Worm (Caenorhabditis elegans): Measurements from ENCODE around the gene klc-1.

The klc-1 gene

DNA sequence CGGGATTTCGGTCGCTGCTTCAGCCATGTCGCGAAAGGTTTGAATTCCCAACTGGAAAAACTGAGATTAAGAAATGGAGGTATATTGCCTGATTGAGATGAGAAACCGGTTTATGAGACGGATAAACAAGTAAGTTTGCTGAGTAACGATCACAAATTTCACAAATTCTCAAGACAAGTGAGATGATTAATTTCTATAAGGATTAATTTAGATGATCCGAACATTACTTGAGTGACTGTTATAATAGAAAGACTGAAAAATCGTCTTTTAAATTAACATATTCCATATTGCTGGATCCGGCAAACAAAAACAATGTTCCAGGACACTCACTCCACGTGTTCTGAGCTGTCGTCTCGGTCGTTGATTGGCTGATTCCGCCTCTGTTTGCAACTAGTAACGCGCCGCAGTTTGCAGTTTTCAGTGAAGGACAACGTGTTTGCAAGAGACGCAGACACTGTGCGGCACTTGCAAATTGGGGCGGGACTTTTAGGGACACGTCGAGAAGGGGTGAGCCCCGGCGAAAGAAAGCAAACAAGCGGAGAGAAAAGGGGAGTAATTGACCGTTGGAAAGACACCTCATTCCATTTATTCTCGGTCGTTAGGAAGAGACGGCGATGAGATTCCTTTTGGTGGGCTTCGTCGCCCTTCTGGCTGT, 35.4 kb downstream of the klc-1 start, which contains the start of the genes imp-2 and enpl-1 (continued):
- no peak for TF ChIP-seq rec-8 (tag; optimal IDR thresholded peaks at IDR 0.05)
- no peak for TF ChIP-seq nhr-179 (tag; optimal IDR thresholded peaks at IDR 0.05)
- TF ChIP-seq lsy-27 (tag; optimal IDR thresholded peaks at IDR 0.05; ENCODE audit: borderline replicate concordance, insufficient read depth), result no peak
- TF ChIP-seq rpc-1 (optimal IDR thresholded peaks at IDR 0.05), result no peak
- peak; percentile 5 for TF ChIP-seq rpc-1 (tag; optimal IDR thresholded peaks at IDR 0.05)
- peak; percentile 77 for TF ChIP-seq madf-10 (tag; optimal IDR thresholded peaks at IDR 0.05)
- TF ChIP-seq ekl-4 (GFP tag; IDR thresholded peaks at IDR 0.05), result peak; percentile 91
- peak; percentile 67 for TF ChIP-seq lsl-1 (GFP tag; optimal IDR thresholded peaks at IDR 0.05)
- TF ChIP-seq D2030.7 (GFP tag; IDR thresholded peaks at IDR 0.05), result peak; percentile 53; the same call in 1 of the 2 replicates
- peak; percentile 86 for TF ChIP-seq tlf-1 (GFP tag; optimal IDR thresholded peaks at IDR 0.05)
- no peak for TF ChIP-seq sdz-38 (tag; optimal IDR thresholded peaks at IDR 0.05)
- peak; percentile 63 for TF ChIP-seq F33H1.4 (GFP tag; IDR thresholded peaks at IDR 0.05)
- TF ChIP-seq lin-40 (tag; optimal IDR thresholded peaks at IDR 0.05), result peak; percentile 85
- no peak for TF ChIP-seq attf-3 (GFP tag; conservative IDR thresholded peaks at IDR 0.05)
- TF ChIP-seq dpl-1 (GFP tag; optimal IDR thresholded peaks at IDR 0.05), result peak; percentile 48
- TF ChIP-seq F10E7.11 (tag; optimal IDR thresholded peaks at IDR 0.05), result no peak
- TF ChIP-seq ztf-22 (GFP tag; optimal IDR thresholded peaks at IDR 0.05), result peak; percentile 48
- no peak for TF ChIP-seq bed-2 (GFP tag; IDR thresholded peaks at IDR 0.05)
- peak; percentile 75 for TF ChIP-seq rcor-1 (GFP tag; IDR thresholded peaks at IDR 0.05)
- peak; percentile 11 for TF ChIP-seq unc-62 (GFP tag; optimal IDR thresholded peaks at IDR 0.05)
- no peak for TF ChIP-seq F57C9.4 (tag; optimal IDR thresholded peaks at IDR 0.05)
- no peak for TF ChIP-seq Y79H2A.3 (GFP tag; conservative IDR thresholded peaks at IDR 0.05)
- no peak for TF ChIP-seq pha-4 (tag; optimal IDR thresholded peaks at IDR 0.05)

DNA sequence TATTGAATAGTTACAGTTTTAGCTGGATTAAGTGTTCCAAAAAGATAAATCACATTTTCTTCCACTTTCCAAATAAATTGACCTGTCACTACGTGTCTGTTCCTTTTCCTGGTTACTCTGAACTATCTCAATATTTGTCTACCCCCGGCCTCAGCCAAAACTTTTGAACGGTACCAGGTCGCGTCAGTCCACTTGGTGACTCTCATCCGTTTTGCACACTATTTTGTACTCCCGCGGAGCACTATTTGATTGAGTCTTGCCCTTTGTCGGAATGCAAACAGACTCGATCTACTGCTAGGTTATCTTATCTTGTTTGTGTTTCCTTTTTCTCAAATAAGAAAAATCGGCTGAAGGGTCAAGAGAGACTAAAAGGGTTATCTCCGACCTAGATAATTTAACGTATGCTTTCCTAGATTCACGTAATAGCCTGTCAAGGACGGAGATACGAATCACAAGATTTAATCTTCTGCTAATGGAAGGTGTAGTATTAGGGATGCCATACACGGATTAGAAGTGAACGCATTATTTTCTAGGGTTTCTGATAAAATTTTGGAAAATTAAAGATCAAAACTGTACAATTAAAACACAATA, 36.5 kb downstream of the klc-1 start:
- TF ChIP-seq ama-1 (optimal IDR thresholded peaks at IDR 0.05) (peak; percentile 5), ama-1 (GFP tag; optimal IDR thresholded peaks at IDR 0.05) (no peak), lag-1 (GFP tag; IDR thresholded peaks at IDR 0.05) (no peak)

DNA sequence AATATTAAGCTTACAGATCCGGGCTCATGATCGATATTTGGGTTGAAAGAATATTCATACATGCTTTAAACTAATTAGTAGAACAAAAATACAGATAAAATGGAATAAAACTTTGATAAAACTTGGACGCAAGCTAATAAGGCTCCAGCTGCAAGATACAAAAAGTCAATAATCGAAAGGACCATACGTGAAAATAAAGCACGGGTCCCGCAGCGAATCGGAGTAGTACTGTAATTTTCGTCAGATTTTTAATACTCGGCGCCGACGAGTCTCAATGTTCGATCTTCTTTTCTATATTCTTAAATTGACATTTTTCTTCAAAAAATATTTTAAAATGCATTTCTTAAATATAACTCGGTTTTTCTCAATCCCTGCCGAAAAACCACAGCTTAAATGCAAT, 41.1 kb downstream of the klc-1 start, which contains the start of gene spo-11:
spo-11 (minus strand) TSS at position 189 of the 400 bp plus-strand sequence.
- TF ChIP-seq F33H1.4 (GFP tag; IDR thresholded peaks at IDR 0.05), result peak; percentile 92
- 0 out of 2 replicates have a peak, but pooled peaks have one; percentile 18 for TF ChIP-seq D2030.7 (GFP tag; IDR thresholded peaks at IDR 0.05)
- no peak for TF ChIP-seq tlf-1 (GFP tag; optimal IDR thresholded peaks at IDR 0.05)
- peak; percentile 90 for TF ChIP-seq madf-6 (GFP tag; IDR thresholded peaks at IDR 0.05)
- peak; percentile 48 for TF ChIP-seq madf-8 (GFP tag; conservative IDR thresholded peaks at IDR 0.05)
- TF ChIP-seq ceh-91 (GFP tag; IDR thresholded peaks at IDR 0.05), result 0 out of 2 replicates have a peak, but pooled peaks have one; percentile 36
- peak; percentile 94 for TF ChIP-seq lsl-1 (GFP tag; optimal IDR thresholded peaks at IDR 0.05)
- peak; percentile 5 for TF ChIP-seq efl-1 (GFP tag; optimal IDR thresholded peaks at IDR 0.05)
- TF ChIP-seq lin-54 (GFP tag; optimal IDR thresholded peaks at IDR 0.05), result peak; percentile 2
- peak; percentile 83 for TF ChIP-seq xnd-1 (tag; optimal IDR thresholded peaks at IDR 0.05)
- TF ChIP-seq nfya-2 (GFP tag; IDR thresholded peaks at IDR 0.05), result no peak
- no peak for TF ChIP-seq tbx-9 (tag; optimal IDR thresholded peaks at IDR 0.05; ENCODE audit: borderline replicate concordance)
